Fruit fly (Drosophila melanogaster): ENCODE measurements around the gene Rich.

DNA sequence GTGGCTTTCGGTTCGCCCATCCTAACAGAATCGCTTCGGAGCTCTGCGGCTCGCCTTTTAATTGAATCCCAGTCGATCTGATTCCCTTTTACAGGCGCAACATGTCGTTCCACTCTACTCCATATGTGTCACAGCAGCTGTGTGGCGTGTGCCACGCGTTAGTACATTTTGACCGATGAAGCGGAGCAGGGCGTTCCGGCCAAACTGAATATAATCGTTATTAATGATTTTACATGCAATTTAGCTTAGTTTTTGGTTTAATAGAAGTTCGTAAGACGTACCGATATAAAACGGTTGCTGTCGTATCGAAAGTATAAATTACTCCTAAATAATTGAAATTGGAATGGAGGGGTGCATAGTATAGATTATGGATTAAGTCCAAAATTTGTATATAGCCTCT lies 3.8 kb upstream of the Rich start, which contains the start of gene CG11523:
- TF ChIP-seq br (GFP tag; optimal IDR thresholded peaks at IDR 0.05) (peak; percentile 8), Sp1 (GFP tag; optimal IDR thresholded peaks at IDR 0.05) (no peak), usp (GFP tag; optimal IDR thresholded peaks at IDR 0.05) (no peak), pan (optimal IDR thresholded peaks at IDR 0.05) (no peak), woc (GFP tag; optimal IDR thresholded peaks at IDR 0.05) (no peak), h (GFP tag; optimal IDR thresholded peaks at IDR 0.05) (no peak), brk (GFP tag; optimal IDR thresholded peaks at IDR 0.05) (no peak), dl (GFP tag; optimal IDR thresholded peaks at IDR 0.05; ENCODE audit: insufficient read depth in 1 of 2, partially characterized antibody in 2 of 2) (no peak), Abd-B (GFP tag; optimal IDR thresholded peaks at IDR 0.05) (no peak)

Data from whole organism, wandering third instar larva.